Fruit fly (Drosophila melanogaster): ENCODE data around the gene mus304.

- TF ChIP-seq Sin3A (optimal IDR thresholded peaks at IDR 0.05) (no peak), h (optimal IDR thresholded peaks at IDR 0.05) (no peak)
Measured at dm6 chr3L:18061713-18062365, 47.8 kb upstream of the mus304 start.

Data from Kc167 (cell line).